Fruit fly (Drosophila melanogaster): ENCODE results near the gene Sytalpha.

The Sytalpha gene

dm6 chr2L:17558111-17558773, 33.8 kb upstream of the Sytalpha start (continued):
- TF ChIP-seq CG16863 (GFP tag; optimal IDR thresholded peaks at IDR 0.05) = no peak
- peak; percentile 71 for TF ChIP-seq gem (tag; optimal IDR thresholded peaks at IDR 0.05)
- TF ChIP-seq CG15696 (tag; optimal IDR thresholded peaks at IDR 0.05) = no peak
- no peak for TF ChIP-seq bbx (GFP tag; IDR thresholded peaks at IDR 0.05; ENCODE audit: partially characterized antibody)
- no peak for TF ChIP-seq nau (GFP tag; optimal IDR thresholded peaks at IDR 0.05)
- TF ChIP-seq pho (GFP tag; optimal IDR thresholded peaks at IDR 0.05) = no peak
- TF ChIP-seq phol (tag; optimal IDR thresholded peaks at IDR 0.05) = no peak
- TF ChIP-seq Opbp (GFP tag; IDR thresholded peaks at IDR 0.05; ENCODE audit: partially characterized antibody) = no peak
- no peak for TF ChIP-seq salm (tag; optimal IDR thresholded peaks at IDR 0.05)
- peak; percentile 21 for TF ChIP-seq exex (tag; optimal IDR thresholded peaks at IDR 0.05)
- 0 out of 3 replicates have a peak, but pooled peaks have one; percentile 29 for TF ChIP-seq CG11695 (GFP tag; IDR thresholded peaks at IDR 0.05)
- no peak for TF ChIP-seq rib (GFP tag; IDR thresholded peaks at IDR 0.05)
- no peak for TF ChIP-seq unc-4 (GFP tag; IDR thresholded peaks at IDR 0.05; ENCODE audit: partially characterized antibody)
- no peak for TF ChIP-seq inv (GFP tag; IDR thresholded peaks at IDR 0.05; ENCODE audit: partially characterized antibody)
- no peak for TF ChIP-seq Dad (GFP tag; optimal IDR thresholded peaks at IDR 0.05)
- no peak for TF ChIP-seq her (GFP tag; optimal IDR thresholded peaks at IDR 0.05)
- TF ChIP-seq CG1647 (GFP tag; optimal IDR thresholded peaks at IDR 0.05) = no peak
- no peak for TF ChIP-seq Xrp1 (GFP tag; IDR thresholded peaks at IDR 0.05)
- no peak for TF ChIP-seq CG10654 (GFP tag; optimal IDR thresholded peaks at IDR 0.05)
- TF ChIP-seq CkIIα-i1 (GFP tag; IDR thresholded peaks at IDR 0.05) = no peak
- no peak for TF ChIP-seq NFAT (GFP tag; IDR thresholded peaks at IDR 0.05)
- no peak for TF ChIP-seq luna (GFP tag; optimal IDR thresholded peaks at IDR 0.05)
- no peak for TF ChIP-seq CG17568 (GFP tag; optimal IDR thresholded peaks at IDR 0.05)
- no peak for TF ChIP-seq CG6689 (GFP tag; IDR thresholded peaks at IDR 0.05)
- no peak for TF ChIP-seq cas (GFP tag; IDR thresholded peaks at IDR 0.05)
- no peak for TF ChIP-seq CG10979 (tag; optimal IDR thresholded peaks at IDR 0.05)
- TF ChIP-seq Bteb2 (GFP tag; optimal IDR thresholded peaks at IDR 0.05) = no peak
- no peak for TF ChIP-seq Max (GFP tag; optimal IDR thresholded peaks at IDR 0.05)
- TF ChIP-seq odd (GFP tag; optimal IDR thresholded peaks at IDR 0.05) = peak; percentile 16
- no peak for TF ChIP-seq CG10565 (GFP tag; optimal IDR thresholded peaks at IDR 0.05)
- no peak for TF ChIP-seq B-H1 (GFP tag; IDR thresholded peaks at IDR 0.05)
- TF ChIP-seq CG4404 (GFP tag; IDR thresholded peaks at IDR 0.05) = no peak
- no peak for TF ChIP-seq CG14441 (GFP tag; IDR thresholded peaks at IDR 0.05)
- TF ChIP-seq CG4854 (GFP tag; optimal IDR thresholded peaks at IDR 0.05) = no peak
- TF ChIP-seq disco-r (GFP tag; optimal IDR thresholded peaks at IDR 0.05) = no peak
- no peak for TF ChIP-seq chinmo (GFP tag; IDR thresholded peaks at IDR 0.05; ENCODE audit: partially characterized antibody)
- no peak for TF ChIP-seq da (GFP tag; optimal IDR thresholded peaks at IDR 0.05)
- no peak for TF ChIP-seq Atf6 (GFP tag; IDR thresholded peaks at IDR 0.05)
- TF ChIP-seq gsb-n (tag; optimal IDR thresholded peaks at IDR 0.05) = peak; percentile 27
- TF ChIP-seq Tbp (GFP tag; optimal IDR thresholded peaks at IDR 0.05) = no peak
- no peak for TF ChIP-seq CG15479 (GFP tag; optimal IDR thresholded peaks at IDR 0.05)
- TF ChIP-seq E2f1 (GFP tag; IDR thresholded peaks at IDR 0.05) = no peak
- TF ChIP-seq Adf1 (GFP tag; IDR thresholded peaks at IDR 0.05) = peak; percentile 97
- no peak for TF ChIP-seq CG33213 (GFP tag; optimal IDR thresholded peaks at IDR 0.05)
- TF ChIP-seq sc (optimal IDR thresholded peaks at IDR 0.05) = no peak
- TF ChIP-seq sc (GFP tag; optimal IDR thresholded peaks at IDR 0.05) = no peak
- TF ChIP-seq kni (GFP tag; optimal IDR thresholded peaks at IDR 0.05) = no peak
- no peak for TF ChIP-seq fru (optimal IDR thresholded peaks at IDR 0.05)
- TF ChIP-seq Gug (GFP tag; IDR thresholded peaks at IDR 0.05) = no peak
- peak in 1 of 2 experiments; percentile 0 for TF ChIP-seq Eip74EF (GFP tag; optimal IDR thresholded peaks at IDR 0.05)
- no peak for TF ChIP-seq CrebB (tag; optimal IDR thresholded peaks at IDR 0.05)

Measured in whole organism, embryonic.